Fruit fly (Drosophila melanogaster) whole organism, embryonic: ENCODE results near the gene orb.

ENCODE experiments used
- Adf1 ChIP-seq: fragments of 200-800 bp; sonication (Bioruptor generic); IDR thresholded peaks from 2 replicates; pipeline ENCODE4 v1.3.6; 2022; ENCODE audit warnings: missing biosample characterization, missing genetic modification characterization
- B-H2 ChIP-seq: fragments of 200-800 bp; sonication (Bioruptor generic); optimal IDR thresholded peaks from 2 replicates; lab custom pipeline; 2018; ENCODE audit warnings: missing biosample characterization, mild to moderate bottlenecking, missing genetic modification characterization
- CG10267 ChIP-seq: fragments of 200-800 bp; sonication (Bioruptor generic); optimal IDR thresholded peaks from 2 replicates; lab custom pipeline; 2018; ENCODE audit warnings: missing biosample characterization, mild to moderate bottlenecking, missing genetic modification characterization, moderate library complexity
- CG10654 ChIP-seq: fragments of 200-800 bp; sonication (Bioruptor generic); optimal IDR thresholded peaks from 2 replicates; lab custom pipeline; 2016; ENCODE audit warnings: missing biosample characterization, missing genetic modification characterization
- CG11085 ChIP-seq: fragments of 200-800 bp; sonication (Bioruptor generic); IDR thresholded peaks from 2 replicates; pipeline ENCODE4 v1.3.6; 2022; ENCODE audit warnings: missing biosample characterization, missing genetic modification characterization
- CG12769 ChIP-seq: fragments of 200-800 bp; sonication (Bioruptor generic); optimal IDR thresholded peaks from 2 replicates; lab custom pipeline; 2019; ENCODE audit warnings: missing biosample characterization, mild to moderate bottlenecking, missing genetic modification characterization, moderate library complexity
- CG13123 ChIP-seq: fragments of 200-800 bp; sonication (Bioruptor generic); optimal IDR thresholded peaks from 2 replicates; lab custom pipeline; 2016; ENCODE audit warnings: missing biosample characterization, missing genetic modification characterization
- CG16815 ChIP-seq: fragments of 200-800 bp; sonication (Bioruptor generic); optimal IDR thresholded peaks from 3 replicates; lab custom pipeline; 2017; ENCODE audit warnings: missing biosample characterization, mild to moderate bottlenecking, missing genetic modification characterization
- CG18764 ChIP-seq: fragments of 200-800 bp; sonication (Bioruptor generic); optimal IDR thresholded peaks from 3 replicates; lab custom pipeline; 2016; ENCODE audit warnings: missing biosample characterization, missing genetic modification characterization
- CG2120 ChIP-seq: fragments of 200-800 bp; sonication (Bioruptor generic); optimal IDR thresholded peaks from 3 replicates; lab custom pipeline; 2016; ENCODE audit warnings: missing biosample characterization, missing genetic modification characterization
- CG30020 ChIP-seq: fragments of 200-800 bp; optimal IDR thresholded peaks from 2 replicates; lab custom pipeline; 2019; ENCODE audit warnings: missing biosample characterization, mild to moderate bottlenecking, missing genetic modification characterization, moderate library complexity
- CG31441 ChIP-seq: fragments of 200-800 bp; sonication (Bioruptor generic); IDR thresholded peaks from 2 replicates; pipeline ENCODE4 v1.3.6; 2022; ENCODE audit warnings: missing biosample characterization, missing genetic modification characterization
- CG32767 ChIP-seq: fragments of 200-800 bp; sonication (Bioruptor generic); IDR thresholded peaks from 2 replicates; pipeline ENCODE4 v1.3.6; 2022; ENCODE audit warnings: missing biosample characterization, missing genetic modification characterization
- CG3281 ChIP-seq: fragments of 200-800 bp; sonication (Bioruptor generic); optimal IDR thresholded peaks from 3 replicates; lab custom pipeline; 2017; ENCODE audit warnings: missing biosample characterization, mild to moderate bottlenecking, missing genetic modification characterization
- CG4282 ChIP-seq: fragments of 200-800 bp; sonication (Bioruptor generic); optimal IDR thresholded peaks from 2 replicates; lab custom pipeline; 2016; ENCODE audit warnings: missing biosample characterization, missing genetic modification characterization
- CG6175 ChIP-seq: fragments of 200-800 bp; sonication (Bioruptor generic); IDR thresholded peaks from 3 replicates; pipeline ENCODE4 v1.3.6; 2022; ENCODE audit warnings: missing biosample characterization, missing genetic modification characterization
- CG6272 ChIP-seq: fragments of 200-800 bp; sonication (Bioruptor generic); IDR thresholded peaks from 2 replicates; pipeline ENCODE4 v1.3.6; 2022; ENCODE audit warnings: missing biosample characterization, missing genetic modification characterization
- CG6654 ChIP-seq: fragments of 200-800 bp; sonication (Bioruptor generic); optimal IDR thresholded peaks from 2 replicates; lab custom pipeline; 2017; ENCODE audit warnings: missing biosample characterization, mild to moderate bottlenecking, missing genetic modification characterization
- CG7928 ChIP-seq: fragments of 200-800 bp; sonication (Bioruptor generic); optimal IDR thresholded peaks from 2 replicates; lab custom pipeline; 2017; ENCODE audit warnings: missing biosample characterization, mild to moderate bottlenecking, missing genetic modification characterization
- CG8281 ChIP-seq: fragments of 200-800 bp; sonication (Bioruptor generic); optimal IDR thresholded peaks from 2 replicates; lab custom pipeline; 2018; ENCODE audit warnings: missing biosample characterization, mild to moderate bottlenecking, missing genetic modification characterization, moderate library complexity
- CG9797 ChIP-seq: fragments of 200-800 bp; sonication (Bioruptor generic); optimal IDR thresholded peaks from 3 replicates; lab custom pipeline; 2018; ENCODE audit warnings: missing biosample characterization, mild to moderate bottlenecking, missing genetic modification characterization
- CG9932 ChIP-seq: fragments of 200-800 bp; sonication (Bioruptor generic); IDR thresholded peaks from 2 replicates; pipeline ENCODE4 v1.3.6; 2022; ENCODE audit warnings: missing biosample characterization, missing genetic modification characterization
- Chrac-16 ChIP-seq: fragments of 200-800 bp; sonication (Bioruptor generic); optimal IDR thresholded peaks from 3 replicates; lab custom pipeline; 2016; ENCODE audit warnings: missing biosample characterization, missing genetic modification characterization
- Doc2 ChIP-seq: fragments of 200-800 bp; sonication (Bioruptor generic); IDR thresholded peaks from 2 replicates; pipeline ENCODE4 v1.3.6; 2022; ENCODE audit warnings: missing biosample characterization, missing genetic modification characterization
- Hey ChIP-seq: fragments of 200-800 bp; sonication (Bioruptor generic); optimal IDR thresholded peaks from 3 replicates; lab custom pipeline; 2018; ENCODE audit warnings: missing biosample characterization, mild to moderate bottlenecking, missing genetic modification characterization
- HmgZ ChIP-seq: fragments of 200-800 bp; sonication (Bioruptor generic); optimal IDR thresholded peaks from 2 replicates; lab custom pipeline; 2018; ENCODE audit warnings: missing biosample characterization, mild to moderate bottlenecking, missing genetic modification characterization
- MTF-1 ChIP-seq: fragments of 200-800 bp; sonication (Bioruptor generic); optimal IDR thresholded peaks from 2 replicates; lab custom pipeline; 2018; ENCODE audit warnings: missing biosample characterization, mild to moderate bottlenecking, missing genetic modification characterization, borderline replicate concordance
- Mes4 ChIP-seq: fragments of 200-800 bp; sonication (Bioruptor generic); optimal IDR thresholded peaks from 2 replicates; lab custom pipeline; 2016; ENCODE audit warnings: missing biosample characterization, missing genetic modification characterization
- NFAT ChIP-seq: fragments of 200-800 bp; sonication (Bioruptor generic); IDR thresholded peaks from 2 replicates; pipeline ENCODE4 v1.3.6; 2022; ENCODE audit warnings: missing biosample characterization, missing genetic modification characterization
- Ptx1 ChIP-seq: fragments of 200-800 bp; sonication (Bioruptor generic); IDR thresholded peaks from 2 replicates; pipeline ENCODE4 v1.3.6; 2022; ENCODE audit warnings: missing biosample characterization, missing genetic modification characterization
- Sin3A ChIP-seq: fragments of >200 bp; optimal IDR thresholded peaks from 2 replicates; lab custom pipeline; 2018
- az2 ChIP-seq: fragments of 200-800 bp; sonication (Bioruptor generic); optimal IDR thresholded peaks from 3 replicates; lab custom pipeline; 2016; ENCODE audit warnings: missing biosample characterization, missing genetic modification characterization
- crol ChIP-seq: fragments of 200-800 bp; sonication (Bioruptor generic); IDR thresholded peaks from 2 replicates; pipeline ENCODE4 v1.3.6; 2022; ENCODE audit warnings: missing biosample characterization, missing genetic modification characterization
- danr ChIP-seq: fragments of 200-800 bp; sonication (Bioruptor generic); IDR thresholded peaks from 2 replicates; pipeline ENCODE4 v1.3.6; 2022; ENCODE audit warnings: missing biosample characterization, missing genetic modification characterization
- gcm ChIP-seq: fragments of 200-800 bp; sonication (Bioruptor generic); optimal IDR thresholded peaks from 2 replicates; lab custom pipeline; 2019; ENCODE audit warnings: missing biosample characterization, mild to moderate bottlenecking, missing genetic modification characterization, moderate library complexity
- kah ChIP-seq: fragments of 200-800 bp; sonication (Bioruptor generic); optimal IDR thresholded peaks from 2 replicates; lab custom pipeline; 2018; ENCODE audit warnings: missing biosample characterization, mild to moderate bottlenecking, missing genetic modification characterization
- kay ChIP-seq: fragments of 200-800 bp; sonication (Bioruptor generic); optimal IDR thresholded peaks from 2 replicates; lab custom pipeline; 2016; ENCODE audit warnings: missing biosample characterization, missing genetic modification characterization
- lov ChIP-seq, 2 experiments: fragments of 200-800 bp in 1 of 2; fragments of >200 bp in 1 of 2; sonication (Bioruptor generic) in 1 of 2; IDR thresholded peaks in 1 of 2; optimal IDR thresholded peaks in 1 of 2; 2 replicates in 1 of 2; 3 replicates in 1 of 2; pipeline versions ENCODE4 v1.3.6 to Lab custom; 2017 to 2022; ENCODE audit warnings: missing biosample characterization in 1 of 2, missing genetic modification characterization in 1 of 2
- odd ChIP-seq: fragments of 200-800 bp; sonication (Bioruptor generic); optimal IDR thresholded peaks from 2 replicates; lab custom pipeline; 2017; ENCODE audit warnings: missing biosample characterization, mild to moderate bottlenecking, missing genetic modification characterization
- pnt ChIP-seq: fragments of 200-800 bp; sonication (Bioruptor generic); optimal IDR thresholded peaks from 3 replicates; lab custom pipeline; 2016; ENCODE audit warnings: missing biosample characterization, missing genetic modification characterization
- prd ChIP-seq, 3 experiments: fragments of >200 bp in 2 of 3; fragments of 200-800 bp in 1 of 3; sonication (Bioruptor generic) in 1 of 3; optimal IDR thresholded peaks in 2 of 3; IDR thresholded peaks in 1 of 3; 2 replicates in 2 of 3; 3 replicates in 1 of 3; pipeline versions ENCODE4 v1.3.6 to Lab custom; 2017 to 2022; ENCODE audit warnings: missing biosample characterization in 1 of 3, missing genetic modification characterization in 1 of 3
- repo ChIP-seq: fragments of 200-800 bp; sonication (Bioruptor generic); optimal IDR thresholded peaks from 2 replicates; lab custom pipeline; 2016; ENCODE audit warnings: missing biosample characterization, missing genetic modification characterization
- run ChIP-seq: fragments of 200-800 bp; sonication (Bioruptor generic); optimal IDR thresholded peaks from 3 replicates; lab custom pipeline; 2018; ENCODE audit warnings: missing biosample characterization, mild to moderate bottlenecking, missing genetic modification characterization
- slp2 ChIP-seq: fragments of 200-800 bp; sonication (Bioruptor generic); optimal IDR thresholded peaks from 2 replicates; lab custom pipeline; 2016; ENCODE audit warnings: missing biosample characterization, missing genetic modification characterization
- sna ChIP-seq: fragments of 200-800 bp; sonication (Bioruptor generic); IDR thresholded peaks from 2 replicates; pipeline ENCODE4 v1.3.6; 2022; ENCODE audit warnings: missing biosample characterization, missing genetic modification characterization; ENCODE audit not compliant: partially characterized antibody
- tgo ChIP-seq: fragments of 200-800 bp; sonication (Bioruptor generic); IDR thresholded peaks from 3 replicates; pipeline ENCODE4 v1.3.6; 2022; ENCODE audit warnings: missing biosample characterization, missing genetic modification characterization
- trem ChIP-seq: fragments of 200-800 bp; optimal IDR thresholded peaks from 3 replicates; lab custom pipeline; 2019; ENCODE audit warnings: missing biosample characterization, mild to moderate bottlenecking, missing genetic modification characterization, moderate library complexity
- ttk ChIP-seq: fragments of 200-800 bp; sonication (Bioruptor generic); IDR thresholded peaks from 2 replicates; pipeline ENCODE4 v2.1.2; 2022; ENCODE audit warnings: missing biosample characterization, missing genetic modification characterization
- usp ChIP-seq: fragments of >200 bp; optimal IDR thresholded peaks from 2 replicates; lab custom pipeline; 2017; ENCODE audit warnings: missing biosample characterization, missing genetic modification characterization
- vfl ChIP-seq: fragments of 200-800 bp; sonication (Bioruptor generic); optimal IDR thresholded peaks from 2 replicates; lab custom pipeline; 2016; ENCODE audit warnings: missing biosample characterization, missing genetic modification characterization
- vnd ChIP-seq: fragments of 200-800 bp; sonication (Bioruptor generic); IDR thresholded peaks from 3 replicates; pipeline ENCODE4 v1.3.6; 2022; ENCODE audit warnings: missing biosample characterization, missing genetic modification characterization; ENCODE audit not compliant: partially characterized antibody

Gene orb

DNA sequence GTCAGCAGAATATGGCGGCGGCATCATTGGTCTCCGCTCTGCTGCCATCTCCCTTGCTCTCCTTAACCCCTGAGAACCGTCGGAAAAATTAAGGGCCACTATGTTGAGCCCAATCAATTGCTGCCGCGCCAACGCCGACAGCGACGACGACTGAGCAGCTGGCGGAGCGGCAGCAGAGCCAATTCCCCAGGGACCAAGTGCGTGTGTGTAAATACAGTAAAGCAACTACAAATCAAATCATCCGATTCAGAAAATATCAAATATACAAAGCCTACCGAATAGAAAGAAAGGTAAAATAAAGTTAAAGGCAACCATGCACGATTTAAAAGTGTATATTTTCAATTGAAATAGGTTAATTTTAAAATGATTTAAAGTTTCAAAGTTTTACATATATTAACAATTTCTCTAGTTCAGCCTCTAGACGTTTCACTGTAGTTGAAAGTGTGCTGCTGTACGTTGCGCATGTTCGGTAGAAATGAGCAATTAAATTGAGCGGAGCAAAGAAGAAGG is 68.9 kb downstream of the orb start (continued):
- TF ChIP-seq lov (optimal IDR thresholded peaks at IDR 0.05; lab: Kevin White, UChicago) (no peak), lov (GFP tag; IDR thresholded peaks at IDR 0.05; lab: Robert Waterston, UW) (no peak), CG30020 (tag; lab: Kevin White, UChicago) (no peak), Adf1 (peak; percentile 87), run (tag; lab: Kevin White, UChicago) (no peak), trem (tag; lab: Kevin White, UChicago) (peak; percentile 39), tgo (GFP tag; lab: Robert Waterston, UW) (peak; percentile 61), gcm (peak; percentile 35), kah (GFP tag; lab: Kevin White, UChicago) (no peak), Doc2 (GFP tag; lab: Robert Waterston, UW) (no peak), HmgZ (tag; lab: Kevin White, UChicago) (peak; percentile 29), B-H2 (GFP tag; lab: Kevin White, UChicago) (peak; percentile 1), CG6175 (GFP tag; lab: Robert Waterston, UW) (no peak), CG31441 (GFP tag; lab: Robert Waterston, UW) (peak; percentile 61), odd (GFP tag; lab: Kevin White, UChicago) (no peak), CG32767 (GFP tag; lab: Robert Waterston, UW) (no peak), pnt (GFP tag; lab: Kevin White, UChicago) (peak; percentile 1), Hey (tag; lab: Kevin White, UChicago) (peak; percentile 12), repo (GFP tag; lab: Kevin White, UChicago) (no peak), az2 (GFP tag; lab: Kevin White, UChicago) (peak; percentile 22), usp (GFP tag; lab: Kevin White, UChicago) (no peak), Sin3A (lab: Kevin White, UChicago) (no peak), CG9932 (peak; percentile 59), CG7928 (GFP tag; lab: Kevin White, UChicago) (no peak), Ptx1 (GFP tag; lab: Robert Waterston, UW) (peak; percentile 31; the same call in 1 of the 2 replicates), CG10654 (GFP tag; lab: Kevin White, UChicago) (no peak), crol (GFP tag; lab: Robert Waterston, UW) (no peak), slp2 (peak; percentile 24), CG3281 (GFP tag; lab: Kevin White, UChicago) (peak; percentile 74), danr (GFP tag; lab: Robert Waterston, UW) (no peak), CG18764 (GFP tag; lab: Kevin White, UChicago) (no peak), sna (GFP tag; lab: Robert Waterston, UW) (no peak), CG2120 (GFP tag; lab: Kevin White, UChicago) (peak; percentile 77), CG13123 (GFP tag; lab: Kevin White, UChicago) (no peak), kay (peak; percentile 13), CG6654 (GFP tag; lab: Kevin White, UChicago) (no peak), ttk (GFP tag; lab: Robert Waterston, UW) (peak; percentile 21; the same call in 1 of the 2 replicates), CG11085 (GFP tag; lab: Robert Waterston, UW) (0 out of 2 replicates have a peak, but pooled peaks have one; percentile 23), vnd (GFP tag; lab: Robert Waterston, UW) (no peak), Chrac-16 (GFP tag; lab: Kevin White, UChicago) (peak; percentile 21), CG10267 (tag; lab: Kevin White, UChicago) (peak; percentile 64), NFAT (GFP tag; lab: Robert Waterston, UW) (0 out of 2 replicates have a peak, but pooled peaks have one; percentile 28), prd (optimal IDR thresholded peaks at IDR 0.05; lab: Kevin White, UChicago) (no peak), prd (GFP tag; IDR thresholded peaks at IDR 0.05; lab: Robert Waterston, UW) (peak; percentile 42; the same call in 1 of the 3 replicates), CG9797 (GFP tag; lab: Kevin White, UChicago) (no peak), Mes4 (GFP tag; lab: Kevin White, UChicago) (no peak), CG6272 (GFP tag; lab: Robert Waterston, UW) (no peak), CG4282 (GFP tag; lab: Kevin White, UChicago) (no peak), MTF-1 (GFP tag; lab: Kevin White, UChicago) (no peak), CG12769 (tag; lab: Kevin White, UChicago) (peak; percentile 54), CG8281 (no peak), vfl (GFP tag; lab: Kevin White, UChicago) (no peak), CG16815 (peak; percentile 19)
